Worm (Caenorhabditis elegans) whole organism, L4 larva: Measurements from ENCODE around the gene nhl-1.

Experiments
- F37D6.2 ChIP-seq: sonication (generic microtip); optimal IDR thresholded peaks from 2 replicates; lab custom pipeline; 2016; ENCODE audit warnings: mild to moderate bottlenecking, missing genetic modification characterization, missing compliant biosample characterization
- R02D3.7 ChIP-seq: fragments of 150-350 bp; sonication (generic microtip); optimal IDR thresholded peaks from 3 replicates; lab custom pipeline; 2014; ENCODE audit warnings: missing biosample characterization, missing genetic modification characterization
- Y48G9A.11 ChIP-seq: fragments of 200-800 bp; sonication (Bioruptor generic); IDR thresholded peaks from 2 replicates; pipeline ENCODE4 v1.3.6; 2022; ENCODE audit warnings: missing genetic modification reagents, missing genetic modification characterization, missing compliant biosample characterization
- Y75B8A.6 ChIP-seq: fragments of 200-800 bp; sonication (Bioruptor generic); IDR thresholded peaks from 2 replicates; pipeline ENCODE4 v1.3.6; 2022; ENCODE audit warnings: missing genetic modification reagents, missing genetic modification characterization, missing compliant biosample characterization
- ZK546.5 ChIP-seq, 2 experiments: sonication (generic microtip); optimal IDR thresholded peaks; 2 replicates each; lab custom pipeline; 2017; ENCODE audit warnings: missing biosample characterization in 2 of 2, missing genetic modification characterization in 2 of 2
- attf-4 ChIP-seq: sonication (generic microtip); optimal IDR thresholded peaks from 3 replicates; lab custom pipeline; 2017; ENCODE audit warnings: missing biosample characterization, missing genetic modification characterization
- ceh-28 ChIP-seq: fragments of 150-350 bp; optimal IDR thresholded peaks from 2 replicates; lab custom pipeline; 2014; ENCODE audit warnings: missing biosample characterization, missing genetic modification reagents, missing genetic modification characterization
- ceh-62 ChIP-seq: sonication (generic microtip); optimal IDR thresholded peaks from 2 replicates; lab custom pipeline; 2017; ENCODE audit warnings: missing biosample characterization, missing genetic modification characterization
- ceh-82 ChIP-seq: sonication (generic microtip); optimal IDR thresholded peaks from 2 replicates; lab custom pipeline; 2017; ENCODE audit warnings: missing biosample characterization, missing genetic modification characterization
- daf-19 ChIP-seq: fragments of 200-800 bp; sonication (Bioruptor generic); conservative IDR thresholded peaks from 2 replicates; pipeline ENCODE4 v1.3.6; 2022; ENCODE audit warnings: missing genetic modification characterization, missing compliant biosample characterization
- dmd-6 ChIP-seq: fragments of 200-800 bp; sonication (Bioruptor generic); IDR thresholded peaks from 2 replicates; pipeline ENCODE4 v1.3.6; 2022; ENCODE audit warnings: missing genetic modification reagents, missing genetic modification characterization, missing compliant biosample characterization
- dmd-8 ChIP-seq: fragments of 200-800 bp; sonication (Bioruptor generic); IDR thresholded peaks from 2 replicates; pipeline ENCODE4 v1.3.6; 2022; ENCODE audit warnings: missing genetic modification characterization, missing compliant biosample characterization
- dmd-9 ChIP-seq: fragments of 200-800 bp; sonication (Bioruptor generic); IDR thresholded peaks from 2 replicates; pipeline ENCODE4 v1.3.6; 2022; ENCODE audit warnings: missing genetic modification reagents, missing genetic modification characterization, missing compliant biosample characterization
- dve-1 ChIP-seq: sonication (generic microtip); optimal IDR thresholded peaks from 2 replicates; lab custom pipeline; 2017; ENCODE audit warnings: antibody characterized with exemption, mild to moderate bottlenecking, missing genetic modification characterization, missing compliant biosample characterization; ENCODE audit not compliant: insufficient read depth
- egl-27 ChIP-seq: sonication (generic microtip); optimal IDR thresholded peaks from 3 replicates; lab custom pipeline; 2017; ENCODE audit warnings: missing biosample characterization, missing genetic modification reagents, missing genetic modification characterization
- egl-43 ChIP-seq: fragments of 200-800 bp; sonication (Bioruptor generic); IDR thresholded peaks from 2 replicates; pipeline ENCODE4 v1.3.6; 2022; ENCODE audit warnings: missing genetic modification reagents, missing genetic modification characterization, missing compliant biosample characterization
- gei-8 ChIP-seq: fragments of 200-800 bp; sonication (Bioruptor generic); optimal IDR thresholded peaks from 2 replicates; lab custom pipeline; 2018; ENCODE audit warnings: mild to moderate bottlenecking, missing genetic modification characterization, missing compliant biosample characterization
- hlh-30 ChIP-seq: sonication (generic microtip); optimal IDR thresholded peaks from 2 replicates; lab custom pipeline; 2017; ENCODE audit warnings: antibody characterized with exemption, mild to moderate bottlenecking, missing genetic modification characterization, missing compliant biosample characterization; ENCODE audit not compliant: insufficient read depth
- lin-1 ChIP-seq: fragments of 200-800 bp; sonication (Bioruptor generic); IDR thresholded peaks from 2 replicates; pipeline ENCODE4 v1.3.6; 2022; ENCODE audit warnings: missing genetic modification reagents, missing genetic modification characterization, missing compliant biosample characterization
- lin-13 ChIP-seq: fragments of 150-350 bp; optimal IDR thresholded peaks from 2 replicates; lab custom pipeline; 2014; ENCODE audit warnings: missing biosample characterization, missing genetic modification reagents, missing genetic modification characterization
- lin-38 ChIP-seq: fragments of 200-800 bp; sonication (Bioruptor generic); IDR thresholded peaks from 2 replicates; pipeline ENCODE4 v1.3.6; 2022; ENCODE audit warnings: missing genetic modification reagents, missing genetic modification characterization, missing compliant biosample characterization
- lin-39 ChIP-seq: fragments of 150-350 bp; optimal IDR thresholded peaks from 2 replicates; lab custom pipeline; 2014; ENCODE audit warnings: missing biosample characterization, missing genetic modification reagents, missing genetic modification characterization
- mep-1 ChIP-seq: fragments of 150-350 bp; sonication (generic microtip); optimal IDR thresholded peaks from 3 replicates; lab custom pipeline; 2014; ENCODE audit warnings: missing biosample characterization, missing genetic modification characterization
- mes-2 ChIP-seq: sonication (generic microtip); optimal IDR thresholded peaks from 2 replicates; lab custom pipeline; 2016; ENCODE audit warnings: missing genotype, mild to moderate bottlenecking, missing genetic modification characterization, missing compliant biosample characterization; ENCODE audit not compliant: poor library complexity, severe bottlenecking
- mxl-2 ChIP-seq: fragments of 200-800 bp; sonication (Bioruptor generic); conservative IDR thresholded peaks from 2 replicates; pipeline ENCODE4 v1.3.6; 2022; ENCODE audit warnings: missing genetic modification reagents, missing genetic modification characterization, missing compliant biosample characterization
- mxl-3 ChIP-seq: fragments of 200-800 bp; sonication (Bioruptor generic); optimal IDR thresholded peaks from 2 replicates; lab custom pipeline; 2018; ENCODE audit warnings: mild to moderate bottlenecking, missing genetic modification characterization, missing compliant biosample characterization
- nhr-11 ChIP-seq: fragments of 150-350 bp; optimal IDR thresholded peaks from 2 replicates; lab custom pipeline; 2014; ENCODE audit warnings: missing biosample characterization, missing genetic modification characterization
- nhr-41 ChIP-seq: fragments of 200-800 bp; sonication (Bioruptor generic); IDR thresholded peaks from 2 replicates; pipeline ENCODE4 v1.3.6; 2022; ENCODE audit warnings: missing genetic modification reagents, missing genetic modification characterization, missing compliant biosample characterization
- nhr-42 ChIP-seq: fragments of 200-800 bp; sonication (Bioruptor generic); IDR thresholded peaks from 2 replicates; pipeline ENCODE4 v1.3.6; 2022; ENCODE audit warnings: missing genetic modification characterization, missing compliant biosample characterization
- nhr-48 ChIP-seq: sonication (generic microtip); optimal IDR thresholded peaks from 2 replicates; lab custom pipeline; 2016; ENCODE audit warnings: mild to moderate bottlenecking, missing genetic modification characterization, missing compliant biosample characterization
- nhr-6 ChIP-seq: fragments of 150-350 bp; optimal IDR thresholded peaks from 2 replicates; lab custom pipeline; 2014; ENCODE audit warnings: missing biosample characterization, missing genetic modification characterization
- nhr-77 ChIP-seq: fragments of 150-350 bp; optimal IDR thresholded peaks from 2 replicates; lab custom pipeline; 2014; ENCODE audit warnings: missing biosample characterization, missing genetic modification characterization
- pha-4 ChIP-seq, 2 experiments: fragments of 150-350 bp in 1 of 2; fragments of 200-800 bp in 1 of 2; sonication (Bioruptor generic) in 1 of 2; IDR thresholded peaks in 1 of 2; optimal IDR thresholded peaks in 1 of 2; 2 replicates each; pipeline versions ENCODE4 v1.3.6 to Lab custom; 2014 to 2022; ENCODE audit warnings: missing genetic modification characterization in 2 of 2, missing genetic modification reagents in 2 of 2, missing biosample characterization in 1 of 2, missing compliant biosample characterization in 1 of 2
- pqm-1 ChIP-seq: sonication (generic microtip); optimal IDR thresholded peaks from 2 replicates; lab custom pipeline; 2017; ENCODE audit warnings: missing biosample characterization, missing genetic modification characterization
- rbr-2 ChIP-seq: sonication (generic microtip); optimal IDR thresholded peaks from 2 replicates; lab custom pipeline; 2016; ENCODE audit warnings: missing genotype, missing genetic modification characterization, missing compliant biosample characterization
- set-16 ChIP-seq: fragments of 200-800 bp; sonication (Bioruptor generic); IDR thresholded peaks from 2 replicates; pipeline ENCODE4 v1.3.6; 2022; ENCODE audit warnings: missing genetic modification reagents, missing genetic modification characterization, missing compliant biosample characterization
- snpc-1.2 ChIP-seq: fragments of 200-800 bp; sonication (Bioruptor generic); IDR thresholded peaks from 2 replicates; pipeline ENCODE4 v1.3.6; 2022; ENCODE audit warnings: missing genetic modification reagents, missing genetic modification characterization, missing compliant biosample characterization
- spr-1 ChIP-seq: sonication (generic microtip); optimal IDR thresholded peaks from 2 replicates; lab custom pipeline; 2016; ENCODE audit warnings: mild to moderate bottlenecking, missing genetic modification characterization, missing compliant biosample characterization
- tag-97 ChIP-seq: fragments of 200-800 bp; sonication (Bioruptor generic); IDR thresholded peaks from 2 replicates; pipeline ENCODE4 v1.3.6; 2022; ENCODE audit warnings: missing genetic modification characterization, missing compliant biosample characterization
- tra-1 ChIP-seq: fragments of 200-800 bp; sonication (Bioruptor generic); IDR thresholded peaks from 2 replicates; pipeline ENCODE4 v1.3.6; 2022; ENCODE audit warnings: missing genetic modification reagents, missing genetic modification characterization, missing compliant biosample characterization
- unc-130 ChIP-seq: sonication (generic microtip); optimal IDR thresholded peaks from 2 replicates; lab custom pipeline; 2016; ENCODE audit warnings: missing genetic modification reagents, missing genetic modification characterization, missing compliant biosample characterization
- vab-7 ChIP-seq: fragments of 200-800 bp; sonication (Bioruptor generic); IDR thresholded peaks from 2 replicates; pipeline ENCODE4 v1.3.6; 2022; ENCODE audit warnings: missing genetic modification reagents, missing genetic modification characterization, missing compliant biosample characterization
- zip-11 ChIP-seq: fragments of 200-800 bp; sonication (Bioruptor generic); IDR thresholded peaks from 2 replicates; pipeline ENCODE4 v1.3.6; 2022; ENCODE audit warnings: missing genetic modification characterization, missing compliant biosample characterization
- zip-2 ChIP-seq: fragments of 150-350 bp; optimal IDR thresholded peaks from 2 replicates; lab custom pipeline; 2014; ENCODE audit warnings: missing biosample characterization, missing genetic modification characterization

The nhl-1 gene

ce11 chrIII:9109726-9110125 is 44.0 kb downstream of the nhl-1 start:
- no peak for TF ChIP-seq egl-27 (tag; lab: Kevin White, UChicago)

ce11 chrIII:9109172-9109571 is 44.5 kb downstream of the nhl-1 start, which contains the start of gene cya-1:
cya-1 (minus strand) TSS chrIII:9109272.
- TF ChIP-seq Y75B8A.6 (GFP tag; lab: Robert Waterston, UW): no peak
- TF ChIP-seq nhr-6 (tag; lab: Kevin White, UChicago): no peak
- TF ChIP-seq rbr-2 (tag; lab: Kevin White, UChicago): no peak
- no peak for TF ChIP-seq pqm-1 (tag; lab: Kevin White, UChicago)
- TF ChIP-seq tra-1: no peak

ce11 chrIII:9105653-9106052 is 48.1 kb downstream of the nhl-1 start:
- no peak for TF ChIP-seq ceh-28 (tag; lab: Kevin White, UChicago)
- no peak for TF ChIP-seq zip-11
- TF ChIP-seq dmd-8 (GFP tag; lab: Robert Waterston, UW): no peak
- peak; percentile 15 for TF ChIP-seq dve-1 (tag; lab: Kevin White, UChicago)
- TF ChIP-seq hlh-30: peak; percentile 9

DNA sequence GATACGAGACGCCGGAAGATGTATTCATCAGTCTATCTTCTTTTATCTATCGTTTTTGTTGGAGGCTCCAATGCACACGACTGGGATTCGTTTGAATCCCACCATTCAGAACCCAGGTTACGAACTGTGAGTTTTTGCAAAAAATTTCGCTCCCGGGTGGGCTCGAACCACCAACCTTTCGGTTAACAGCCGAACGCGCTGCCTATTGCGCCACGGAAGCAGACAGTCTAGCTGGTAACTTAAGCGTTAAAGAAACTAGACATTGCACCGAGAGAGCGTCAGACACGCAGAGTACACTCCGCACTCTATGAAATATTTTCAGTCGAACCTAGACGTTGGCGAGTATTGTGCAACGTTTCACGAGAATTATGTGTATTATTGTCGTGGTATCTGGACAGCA is 49.6 kb downstream of the nhl-1 start:
- TF ChIP-seq attf-4 (tag; lab: Kevin White, UChicago) (no peak), ZK546.5 (tag; optimal IDR thresholded peaks at IDR 0.05; lab: Kevin White, UChicago) (no peak), gei-8 (GFP tag; lab: Kevin White, UChicago) (peak; percentile 52), snpc-1.2 (GFP tag; lab: Robert Waterston, UW) (peak; percentile 73), set-16 (GFP tag; lab: Robert Waterston, UW) (peak; percentile 20; the same call in 1 of the 2 replicates), nhr-48 (tag; lab: Kevin White, UChicago) (peak; percentile 23), lin-1 (0 out of 2 replicates have a peak, but pooled peaks have one; percentile 16), daf-19 (GFP tag; lab: Robert Waterston, UW) (peak; percentile 67; the same call in 1 of the 2 replicates), tra-1 (peak; percentile 73), nhr-42 (GFP tag; lab: Robert Waterston, UW) (no peak), egl-27 (tag; lab: Kevin White, UChicago) (no peak), nhr-77 (tag; lab: Kevin White, UChicago) (no peak), dmd-8 (GFP tag; lab: Robert Waterston, UW) (peak; percentile 74), tag-97 (GFP tag; lab: Robert Waterston, UW) (no peak), nhr-41 (GFP tag; lab: Robert Waterston, UW) (0 out of 2 replicates have a peak, but pooled peaks have one; percentile 44), lin-39 (tag; lab: Kevin White, UChicago) (no peak), mep-1 (tag; lab: Kevin White, UChicago) (no peak), zip-11 (0 out of 2 replicates have a peak, but pooled peaks have one; percentile 25), lin-38 (GFP tag; lab: Robert Waterston, UW) (peak; percentile 84), ceh-62 (tag; lab: Kevin White, UChicago) (no peak), F37D6.2 (tag; lab: Kevin White, UChicago) (no peak), vab-7 (GFP tag; lab: Robert Waterston, UW) (peak; percentile 90), Y48G9A.11 (peak; percentile 82), nhr-6 (tag; lab: Kevin White, UChicago) (no peak), dve-1 (tag; lab: Kevin White, UChicago) (no peak), mes-2 (tag; lab: Kevin White, UChicago) (peak; percentile 73), dmd-9 (peak; percentile 67), unc-130 (GFP tag; lab: Kevin White, UChicago) (peak; percentile 57), mxl-3 (peak; percentile 0), nhr-11 (tag; lab: Kevin White, UChicago) (peak; percentile 23), ceh-82 (tag; lab: Kevin White, UChicago) (no peak), lin-13 (GFP tag; lab: Kevin White, UChicago) (peak; percentile 30), mxl-2 (GFP tag; lab: Robert Waterston, UW) (0 out of 2 replicates have a peak, but pooled peaks have one; percentile 35), dmd-6 (peak; percentile 59), spr-1 (tag; lab: Kevin White, UChicago) (peak; percentile 41), pha-4 (GFP tag; IDR thresholded peaks at IDR 0.05; lab: Robert Waterston, UW) (no peak), pha-4 (tag; optimal IDR thresholded peaks at IDR 0.05; lab: Kevin White, UChicago) (no peak), R02D3.7 (tag; lab: Kevin White, UChicago) (no peak), zip-2 (peak; percentile 35), egl-43 (GFP tag; lab: Robert Waterston, UW) (peak; percentile 95)
